Worm (Caenorhabditis elegans): ENCODE data around the gene oxy-4.

The oxy-4 gene

ce11 chrIII:5162820-5163631, 4.5 kb upstream of the oxy-4 start, which contains the start of gene gars-1 (continued):
- TF ChIP-seq mab-9 (GFP tag; IDR thresholded peaks at IDR 0.05) (no peak), C16A3.4 (tag; optimal IDR thresholded peaks at IDR 0.05) (peak; percentile 25), mef-2 (tag; optimal IDR thresholded peaks at IDR 0.05) (no peak), F16B12.6 (tag; optimal IDR thresholded peaks at IDR 0.05) (no peak), lin-14 (GFP tag; optimal IDR thresholded peaks at IDR 0.05) (no peak), efl-1 (optimal IDR thresholded peaks at IDR 0.05) (peak; percentile 32), efl-1 (GFP tag; optimal IDR thresholded peaks at IDR 0.05 in 1 of 2) (peak; percentile 40 to 80), nhr-12 (tag; optimal IDR thresholded peaks at IDR 0.05) (no peak), skn-1 (tag; optimal IDR thresholded peaks at IDR 0.05) (peak; percentile 66), mep-1 (tag; optimal IDR thresholded peaks at IDR 0.05) (peak; percentile 7), sup-37 (GFP tag; optimal IDR thresholded peaks at IDR 0.05) (no peak), lin-35 (GFP tag; optimal IDR thresholded peaks at IDR 0.05) (peak in 1 of 2 experiments; percentile 37), fos-1 (tag; optimal IDR thresholded peaks at IDR 0.05) (no peak), nhr-85 (tag) (peak; percentile 25), hlh-4 (tag; optimal IDR thresholded peaks at IDR 0.05) (no peak), nhr-71 (tag; optimal IDR thresholded peaks at IDR 0.05) (peak; percentile 19), blmp-1 (tag; optimal IDR thresholded peaks at IDR 0.05) (peak; percentile 70), unc-86 (tag; optimal IDR thresholded peaks at IDR 0.05) (no peak)

ce11 chrIII:5160803-5161202, 2.2 kb upstream of the oxy-4 start:
- no peak for TF ChIP-seq ztf-4 (tag; optimal IDR thresholded peaks at IDR 0.05)
- TF ChIP-seq lin-39 (tag; optimal IDR thresholded peaks at IDR 0.05), result no peak
- no peak for TF ChIP-seq ceh-90 (tag; optimal IDR thresholded peaks at IDR 0.05)
- TF ChIP-seq unc-30 (tag; optimal IDR thresholded peaks at IDR 0.05), result no peak

ce11 chrIII:5159505-5159904, 931 bp upstream of the oxy-4 start, which contains the start of gene T10F2.5:
TSS of gene T10F2.5 (minus strand) at chrIII:5159605.
- TF ChIP-seq unc-62 (GFP tag; optimal IDR thresholded peaks at IDR 0.05) (no peak), tbx-2 (tag; optimal IDR thresholded peaks at IDR 0.05) (no peak), unc-98 (GFP tag; IDR thresholded peaks at IDR 0.05) (no peak), nhr-71 (tag; optimal IDR thresholded peaks at IDR 0.05) (no peak), irx-1 (tag; optimal IDR thresholded peaks at IDR 0.05) (no peak), nhr-90 (tag; optimal IDR thresholded peaks at IDR 0.05; ENCODE audit: poor library complexity) (no peak), rnt-1 (tag; optimal IDR thresholded peaks at IDR 0.05) (no peak), nhr-237 (tag; optimal IDR thresholded peaks at IDR 0.05) (no peak), unc-130 (tag; optimal IDR thresholded peaks at IDR 0.05) (no peak)

ce11 chrIII:5155393-5155792, 3.2 kb downstream of the oxy-4 start:
- TF ChIP-seq ceh-63 (GFP tag; optimal IDR thresholded peaks at IDR 0.05) (no peak), nhr-237 (tag; optimal IDR thresholded peaks at IDR 0.05) (no peak), nhr-11 (tag; optimal IDR thresholded peaks at IDR 0.05) (no peak), nhr-71 (tag; optimal IDR thresholded peaks at IDR 0.05) (no peak), rnt-1 (tag; optimal IDR thresholded peaks at IDR 0.05) (no peak), elt-2 (tag; optimal IDR thresholded peaks at IDR 0.05) (no peak), lin-13 (GFP tag; optimal IDR thresholded peaks at IDR 0.05) (no peak), sup-37 (GFP tag; optimal IDR thresholded peaks at IDR 0.05) (no peak), lir-3 (tag; optimal IDR thresholded peaks at IDR 0.05; ENCODE audit: poor library complexity) (no peak)

ce11 chrIII:5153137-5153536, 5.4 kb downstream of the oxy-4 start, which contains the start of the genes rbm-42 and grwd-1:
TSS of gene rbm-42 (minus strand) at chrIII:5153229.
TSS of gene grwd-1 (plus strand) at chrIII:5153464.
- TF ChIP-seq sup-37 (GFP tag; optimal IDR thresholded peaks at IDR 0.05), result no peak
- TF ChIP-seq F16B12.6 (tag; optimal IDR thresholded peaks at IDR 0.05), result peak; percentile 83
- TF ChIP-seq blmp-1 (tag; optimal IDR thresholded peaks at IDR 0.05), result peak; percentile 15
- TF ChIP-seq tbx-2 (tag; optimal IDR thresholded peaks at IDR 0.05), result peak; percentile 42
- TF ChIP-seq nhr-76 (tag; optimal IDR thresholded peaks at IDR 0.05), result no peak
- peak in 2 of 3 experiments; percentile 49 to 57 for TF ChIP-seq dpl-1 (GFP tag; optimal IDR thresholded peaks at IDR 0.05)
- peak; percentile 8 for TF ChIP-seq C16A3.4 (tag; optimal IDR thresholded peaks at IDR 0.05)
- TF ChIP-seq snu-23 (GFP tag; optimal IDR thresholded peaks at IDR 0.05), result peak; percentile 30
- TF ChIP-seq mep-1 (tag; optimal IDR thresholded peaks at IDR 0.05), result peak; percentile 62
- no peak for TF ChIP-seq C34B4.2 (tag; optimal IDR thresholded peaks at IDR 0.05)
- peak; percentile 32 to 43 for TF ChIP-seq efl-1 (optimal IDR thresholded peaks at IDR 0.05)
- TF ChIP-seq efl-1 (GFP tag; optimal IDR thresholded peaks at IDR 0.05 in 1 of 2), result peak; percentile 58 to 76
- no peak for TF ChIP-seq sox-4 (tag; optimal IDR thresholded peaks at IDR 0.05)
- TF ChIP-seq lsy-2 (tag; optimal IDR thresholded peaks at IDR 0.05), result peak; percentile 27 to 66
- TF ChIP-seq lin-35 (GFP tag; optimal IDR thresholded peaks at IDR 0.05), result peak; percentile 21 to 57
- TF ChIP-seq skn-1 (tag; optimal IDR thresholded peaks at IDR 0.05), result peak; percentile 20
- no peak for TF ChIP-seq nhr-47 (tag; optimal IDR thresholded peaks at IDR 0.05)
- TF ChIP-seq hlh-17 (GFP tag; optimal IDR thresholded peaks at IDR 0.05; ENCODE audit: borderline replicate concordance), result no peak
